Worm (Caenorhabditis elegans) whole organism, L1 larva: ENCODE measurements around the gene nsun-5.

ENCODE experiments used
- C04F5.9 ChIP-seq: sonication (generic microtip); optimal IDR thresholded peaks from 2 replicates; lab custom pipeline; 2016; ENCODE audit warnings: missing genetic modification characterization, missing compliant biosample characterization
- F16B12.6 ChIP-seq: fragments of 150-350 bp; optimal IDR thresholded peaks from 2 replicates; lab custom pipeline; 2014; ENCODE audit warnings: missing biosample characterization, missing genetic modification characterization
- ama-1 ChIP-seq: fragments of 150-350 bp; optimal IDR thresholded peaks from 2 replicates; lab custom pipeline; 2014
- blmp-1 ChIP-seq: fragments of 150-350 bp; optimal IDR thresholded peaks from 2 replicates; lab custom pipeline; 2014; ENCODE audit warnings: missing biosample characterization, missing genetic modification characterization
- ceh-82 ChIP-seq, 3 experiments: fragments of 150-350 bp in 1 of 3; sonication (generic microtip) in 2 of 3; optimal IDR thresholded peaks; 2 replicates each; lab custom pipeline; 2014 to 2017; ENCODE audit warnings: missing biosample characterization in 3 of 3, missing genetic modification characterization in 3 of 3
- ceh-90 ChIP-seq: sonication (generic microtip); optimal IDR thresholded peaks from 2 replicates; lab custom pipeline; 2016; ENCODE audit warnings: missing genetic modification characterization, missing compliant biosample characterization
- ces-1 ChIP-seq: fragments of 150-350 bp; optimal IDR thresholded peaks from 2 replicates; lab custom pipeline; 2014; ENCODE audit warnings: missing biosample characterization, missing genetic modification reagents, missing genetic modification characterization
- dpl-1 ChIP-seq, 3 experiments: fragments of 150-350 bp in 2 of 3; sonication (generic microtip) in 1 of 3; optimal IDR thresholded peaks; 2 replicates each; lab custom pipeline; 2014 to 2017; ENCODE audit warnings: missing biosample characterization in 3 of 3, missing genetic modification characterization in 3 of 3, missing genetic modification reagents in 3 of 3
- dsc-1 ChIP-seq: sonication (generic microtip); optimal IDR thresholded peaks from 2 replicates; lab custom pipeline; 2016; ENCODE audit warnings: mild to moderate bottlenecking, missing genetic modification characterization, missing compliant biosample characterization
- efl-1 ChIP-seq, 4 experiments: fragments of 150-350 bp; optimal IDR thresholded peaks in 3 of 4; peaks in 1 of 4; 1 replicate in 1 of 4; 2 replicates in 3 of 4; lab custom pipeline; 2014; ENCODE audit warnings: missing biosample characterization in 2 of 4, missing genetic modification characterization in 2 of 4, missing genetic modification reagents in 2 of 4
- efl-3 ChIP-seq: fragments of 200-800 bp; sonication (Bioruptor generic); optimal IDR thresholded peaks from 2 replicates; lab custom pipeline; 2018; ENCODE audit warnings: mild to moderate bottlenecking, missing genetic modification characterization, missing compliant biosample characterization
- egl-13 ChIP-seq: sonication (generic microtip); optimal IDR thresholded peaks from 2 replicates; lab custom pipeline; 2016; ENCODE audit warnings: missing genotype, missing genetic modification reagents, missing genetic modification characterization, missing compliant biosample characterization
- elt-2 ChIP-seq: sonication (generic microtip); optimal IDR thresholded peaks from 2 replicates; lab custom pipeline; 2016; ENCODE audit warnings: missing genetic modification characterization, mild to moderate bottlenecking, inconsistent platforms, missing compliant biosample characterization, missing genetic modification reagents
- elt-3 ChIP-seq, 6 experiments: fragments of 150-350 bp in 1 of 6; sonication (generic microtip); optimal IDR thresholded peaks; 2 replicates each; lab custom pipeline; 2017 to 2018; ENCODE audit warnings: missing biosample characterization in 6 of 6, missing genetic modification characterization in 6 of 6, inconsistent platforms in 1 of 6
- ets-5 ChIP-seq: fragments of 200-800 bp; sonication (Bioruptor generic); IDR thresholded peaks from 2 replicates; pipeline ENCODE4 v1.3.6; 2022; ENCODE audit warnings: missing genetic modification characterization, missing compliant biosample characterization
- fkh-10 ChIP-seq: sonication (generic microtip); optimal IDR thresholded peaks from 2 replicates; lab custom pipeline; 2017; ENCODE audit warnings: missing biosample characterization, missing genetic modification reagents, missing genetic modification characterization
- hlh-17 ChIP-seq: fragments of 200-800 bp; sonication (Bioruptor generic); optimal IDR thresholded peaks from 2 replicates; lab custom pipeline; 2018; ENCODE audit warnings: missing genetic modification characterization, mild to moderate bottlenecking, missing compliant biosample characterization, moderate library complexity, borderline replicate concordance
- isw-1 ChIP-seq: fragments of 200-800 bp; sonication (Bioruptor generic); IDR thresholded peaks from 2 replicates; pipeline ENCODE4 v1.3.6; 2022; ENCODE audit warnings: missing genetic modification characterization, missing compliant biosample characterization
- jun-1 ChIP-seq: fragments of 150-350 bp; optimal IDR thresholded peaks from 2 replicates; lab custom pipeline; 2014; ENCODE audit warnings: missing biosample characterization, missing genetic modification reagents, missing genetic modification characterization
- lin-13 ChIP-seq: fragments of 150-350 bp; optimal IDR thresholded peaks from 2 replicates; lab custom pipeline; 2014; ENCODE audit warnings: missing biosample characterization, missing genetic modification reagents, missing genetic modification characterization
- lin-14 ChIP-seq: fragments of 200-800 bp; sonication (Bioruptor generic); optimal IDR thresholded peaks from 2 replicates; lab custom pipeline; 2018; ENCODE audit warnings: mild to moderate bottlenecking, missing genetic modification characterization, moderate library complexity, missing compliant biosample characterization
- lin-35 ChIP-seq, 2 experiments: fragments of 150-350 bp; optimal IDR thresholded peaks; 2 replicates each; lab custom pipeline; 2014; ENCODE audit warnings: missing biosample characterization in 2 of 2, missing genetic modification characterization in 2 of 2, missing genetic modification reagents in 2 of 2
- lir-3 ChIP-seq: sonication (generic microtip); optimal IDR thresholded peaks from 2 replicates; lab custom pipeline; 2016; ENCODE audit warnings: mild to moderate bottlenecking, missing genetic modification characterization, moderate library complexity, missing compliant biosample characterization; ENCODE audit not compliant: poor library complexity
- mab-9 ChIP-seq: fragments of 200-800 bp; sonication (Bioruptor generic); IDR thresholded peaks from 2 replicates; pipeline ENCODE4 v1.3.6; 2022; ENCODE audit warnings: missing genetic modification reagents, missing genetic modification characterization, missing compliant biosample characterization
- mef-2 ChIP-seq: fragments of 150-350 bp; optimal IDR thresholded peaks from 2 replicates; lab custom pipeline; 2014; ENCODE audit warnings: missing biosample characterization, missing genetic modification characterization
- nhr-11 ChIP-seq: fragments of 150-350 bp; optimal IDR thresholded peaks from 2 replicates; lab custom pipeline; 2014; ENCODE audit warnings: missing biosample characterization, missing genetic modification characterization
- nhr-47 ChIP-seq: sonication (generic microtip); optimal IDR thresholded peaks from 2 replicates; lab custom pipeline; 2016; ENCODE audit warnings: mild to moderate bottlenecking, missing genetic modification characterization, moderate library complexity, missing compliant biosample characterization
- nhr-76 ChIP-seq: sonication (generic microtip); optimal IDR thresholded peaks from 2 replicates; lab custom pipeline; 2017; ENCODE audit warnings: missing biosample characterization, missing genetic modification characterization
- nhr-84 ChIP-seq: sonication (generic microtip); optimal IDR thresholded peaks from 2 replicates; lab custom pipeline; 2017; ENCODE audit warnings: missing biosample characterization, missing genetic modification characterization
- pag-3 ChIP-seq: sonication (generic microtip); optimal IDR thresholded peaks from 2 replicates; lab custom pipeline; 2017; ENCODE audit warnings: missing genetic modification characterization, mild to moderate bottlenecking, missing compliant biosample characterization, antibody characterized with exemption, borderline replicate concordance; ENCODE audit not compliant: insufficient read depth
- snpc-4 ChIP-seq: fragments of 150-350 bp; optimal IDR thresholded peaks from 2 replicates; lab custom pipeline; 2014; ENCODE audit warnings: missing biosample characterization, missing genetic modification characterization
- snu-23 ChIP-seq: sonication (generic microtip); optimal IDR thresholded peaks from 2 replicates; lab custom pipeline; 2016; ENCODE audit warnings: missing genetic modification characterization, missing compliant biosample characterization
- sox-4 ChIP-seq: sonication (generic microtip); optimal IDR thresholded peaks from 2 replicates; lab custom pipeline; 2016; ENCODE audit warnings: missing genetic modification characterization, missing compliant biosample characterization
- sup-37 ChIP-seq: fragments of 200-800 bp; sonication (Bioruptor generic); optimal IDR thresholded peaks from 2 replicates; lab custom pipeline; 2018; ENCODE audit warnings: mild to moderate bottlenecking, missing genetic modification characterization, missing compliant biosample characterization
- tlp-1 ChIP-seq: fragments of 150-350 bp; optimal IDR thresholded peaks from 2 replicates; lab custom pipeline; 2014; ENCODE audit warnings: missing biosample characterization, missing genetic modification characterization
- unc-130 ChIP-seq: fragments of 150-350 bp; optimal IDR thresholded peaks from 2 replicates; lab custom pipeline; 2017; ENCODE audit warnings: missing biosample characterization, missing genetic modification characterization, inconsistent platforms
- unc-62 ChIP-seq: fragments of 150-350 bp; optimal IDR thresholded peaks from 2 replicates; lab custom pipeline; 2014; ENCODE audit warnings: missing biosample characterization, missing genetic modification reagents, missing genetic modification characterization
- unc-86 ChIP-seq: sonication (generic microtip); optimal IDR thresholded peaks from 2 replicates; lab custom pipeline; 2016; ENCODE audit warnings: missing genetic modification characterization, missing compliant biosample characterization
- vab-15 ChIP-seq: sonication (generic microtip); optimal IDR thresholded peaks from 2 replicates; lab custom pipeline; 2017; ENCODE audit warnings: missing genotype, mild to moderate bottlenecking, missing genetic modification characterization, missing compliant biosample characterization
- xbp-1 ChIP-seq: sonication (generic microtip); optimal IDR thresholded peaks from 2 replicates; lab custom pipeline; 2016; ENCODE audit warnings: missing genetic modification characterization, missing compliant biosample characterization
- zag-1 ChIP-seq: fragments of 150-350 bp; optimal IDR thresholded peaks from 2 replicates; lab custom pipeline; 2014; ENCODE audit warnings: missing biosample characterization, missing genetic modification characterization

nsun-5 gene

ce11 chrII:15015669-15016068 lies 46.3 kb downstream of the nsun-5 start:
- TF ChIP-seq isw-1 (GFP tag; lab: Robert Waterston, UW) (no peak), efl-1 (optimal IDR thresholded peaks at IDR 0.05; lab: Kevin White, UChicago) (no peak), efl-1 (GFP tag; optimal IDR thresholded peaks at IDR 0.05 in 1 of 2; lab: Kevin White, UChicago) (peak in 1 of 2 experiments; percentile 53), hlh-17 (no peak), C04F5.9 (tag; lab: Kevin White, UChicago) (no peak), lin-14 (GFP tag; lab: Kevin White, UChicago) (peak; percentile 35), snpc-4 (no peak), dsc-1 (tag; lab: Kevin White, UChicago) (no peak)

- TF ChIP-seq mef-2 (tag; lab: Kevin White, UChicago) (no peak), elt-3 (tag; optimal IDR thresholded peaks at IDR 0.05; lab: Kevin White, UChicago) (no peak), vab-15 (tag; lab: Kevin White, UChicago) (no peak), lir-3 (tag; lab: Kevin White, UChicago) (no peak), zag-1 (no peak)
- TF ChIP-seq, all 84 proteins: peak for 0
Observed at ce11 chrII:15018923-15019322, 49.5 kb downstream of the nsun-5 start, which contains the start of gene Y53F4B.12. Gene Y53F4B.12 (plus strand): TSS chrII:15019223.

- peak in 2 of 3 experiments; percentile 24 to 48 for TF ChIP-seq dpl-1 (GFP tag; optimal IDR thresholded peaks at IDR 0.05; lab: Kevin White, UChicago)
- TF ChIP-seq efl-1 (optimal IDR thresholded peaks at IDR 0.05; lab: Kevin White, UChicago): peak; percentile 45 to 58
- peak; percentile 49 to 58 for TF ChIP-seq efl-1 (GFP tag; optimal IDR thresholded peaks at IDR 0.05 in 1 of 2; lab: Kevin White, UChicago)
- peak in 1 of 2 experiments; percentile 16 for TF ChIP-seq lin-35 (GFP tag; optimal IDR thresholded peaks at IDR 0.05; lab: Kevin White, UChicago)
- TF ChIP-seq elt-3 (tag; optimal IDR thresholded peaks at IDR 0.05; lab: Kevin White, UChicago): no peak
Observed at ce11 chrII:15025100-15025499, 55.7 kb downstream of the nsun-5 start.

- TF ChIP-seq zag-1 (no peak), snu-23 (GFP tag; lab: Kevin White, UChicago) (peak; percentile 99), C04F5.9 (tag; lab: Kevin White, UChicago) (peak; percentile 91), nhr-84 (tag; lab: Kevin White, UChicago) (peak; percentile 13), lir-3 (tag; lab: Kevin White, UChicago) (no peak), tlp-1 (tag; lab: Kevin White, UChicago) (no peak), mab-9 (GFP tag; lab: Robert Waterston, UW) (peak; percentile 97), dsc-1 (tag; lab: Kevin White, UChicago) (peak; percentile 99), mef-2 (tag; lab: Kevin White, UChicago) (peak; percentile 56), unc-86 (tag; lab: Kevin White, UChicago) (peak; percentile 98), unc-130 (tag; lab: Kevin White, UChicago) (peak; percentile 93), nhr-11 (tag; lab: Kevin White, UChicago) (peak; percentile 76), blmp-1 (tag; lab: Kevin White, UChicago) (peak; percentile 44), snpc-4 (peak; percentile 100), hlh-17 (no peak), vab-15 (tag; lab: Kevin White, UChicago) (peak; percentile 43), efl-1 (optimal IDR thresholded peaks at IDR 0.05; lab: Kevin White, UChicago) (peak; percentile 93 to 94), efl-1 (GFP tag; optimal IDR thresholded peaks at IDR 0.05 in 1 of 2; lab: Kevin White, UChicago) (peak; percentile 87 to 99), ces-1 (GFP tag; lab: Kevin White, UChicago) (no peak), jun-1 (tag; lab: Kevin White, UChicago) (peak; percentile 95), efl-3 (peak; percentile 87), pag-3 (tag; lab: Kevin White, UChicago) (no peak), egl-13 (tag; lab: Kevin White, UChicago) (peak; percentile 97), nhr-76 (no peak), ceh-90 (peak; percentile 51), sup-37 (GFP tag; lab: Kevin White, UChicago) (peak; percentile 98), isw-1 (GFP tag; lab: Robert Waterston, UW) (peak; percentile 96), ets-5 (no peak), F16B12.6 (tag; lab: Kevin White, UChicago) (peak; percentile 70), elt-2 (tag; lab: Kevin White, UChicago) (peak; percentile 95), xbp-1 (tag; lab: Kevin White, UChicago) (peak; percentile 97), lin-13 (GFP tag; lab: Kevin White, UChicago) (peak; percentile 96), nhr-47 (tag; lab: Kevin White, UChicago) (peak; percentile 99), lin-14 (GFP tag; lab: Kevin White, UChicago) (peak; percentile 97), ama-1 (lab: Kevin White, UChicago) (peak; percentile 94), unc-62 (GFP tag; lab: Kevin White, UChicago) (no peak), sox-4 (peak; percentile 92), fkh-10 (peak; percentile 71), ceh-82 (tag; optimal IDR thresholded peaks at IDR 0.05; lab: Kevin White, UChicago) (peak; percentile 95 to 97 (median 96))
Observed at ce11 chrII:15025599-15026164, 56.3 kb downstream of the nsun-5 start, which contains the start of gene cmtr-1. Gene cmtr-1 (plus strand): TSS chrII:15026114.
